Fruit fly (Drosophila melanogaster): ENCODE data around the gene Ir64a.

dm6 chr3L:5349751-5350310 is 32.8 kb downstream of the Ir64a start:
- TF ChIP-seq psq (optimal IDR thresholded peaks at IDR 0.05) (no peak), usp (GFP tag; optimal IDR thresholded peaks at IDR 0.05) (no peak), pan (optimal IDR thresholded peaks at IDR 0.05) (no peak), EcR (GFP tag; optimal IDR thresholded peaks at IDR 0.05) (no peak)
